Worm (Caenorhabditis elegans): Measurements from ENCODE around the gene lntl-1.

The lntl-1 gene

ce11 chrIV:5790993-5791392, 15.9 kb downstream of the lntl-1 start, which contains the start of gene C31H1.2:
Gene C31H1.2, plus strand, starts transcription at chrIV:5791293.
- TF ChIP-seq bed-3 (GFP tag; optimal IDR thresholded peaks at IDR 0.05) (no peak), nhr-237 (tag; optimal IDR thresholded peaks at IDR 0.05) (no peak), mls-2 (tag; optimal IDR thresholded peaks at IDR 0.05) (no peak), pha-4 (tag; optimal IDR thresholded peaks at IDR 0.05) (no peak), drap-1 (GFP tag; optimal IDR thresholded peaks at IDR 0.05) (no peak), nhr-2 (tag; optimal IDR thresholded peaks at IDR 0.05) (no peak), flh-1 (GFP tag; optimal IDR thresholded peaks at IDR 0.05) (no peak), ceh-39 (tag; optimal IDR thresholded peaks at IDR 0.05) (no peak), unc-62 (GFP tag; optimal IDR thresholded peaks at IDR 0.05) (no peak), ztf-11 (tag; optimal IDR thresholded peaks at IDR 0.05) (no peak), lin-13 (tag; optimal IDR thresholded peaks at IDR 0.05) (no peak), nhr-28 (tag; optimal IDR thresholded peaks at IDR 0.05) (no peak), nhr-76 (tag; optimal IDR thresholded peaks at IDR 0.05) (no peak), elt-1 (tag; optimal IDR thresholded peaks at IDR 0.05; ENCODE audit: borderline replicate concordance, insufficient read depth) (no peak), ceh-43 (GFP tag; optimal IDR thresholded peaks at IDR 0.05) (no peak), cnd-1 (tag; optimal IDR thresholded peaks at IDR 0.05) (no peak), tbx-8 (GFP tag; optimal IDR thresholded peaks at IDR 0.05) (no peak), lin-32 (GFP tag; optimal IDR thresholded peaks at IDR 0.05) (no peak)

- TF ChIP-seq flh-1 (GFP tag; optimal IDR thresholded peaks at IDR 0.05) (no peak), lin-32 (GFP tag; optimal IDR thresholded peaks at IDR 0.05) (no peak), tbx-8 (GFP tag; optimal IDR thresholded peaks at IDR 0.05) (no peak), ceh-43 (GFP tag; optimal IDR thresholded peaks at IDR 0.05) (no peak), elt-3 (tag; optimal IDR thresholded peaks at IDR 0.05) (no peak), unc-62 (GFP tag; optimal IDR thresholded peaks at IDR 0.05) (no peak), nhr-2 (tag; optimal IDR thresholded peaks at IDR 0.05) (no peak), snpc-4 (tag; optimal IDR thresholded peaks at IDR 0.05) (no peak), unc-39 (tag; optimal IDR thresholded peaks at IDR 0.05) (no peak), nhr-237 (tag; optimal IDR thresholded peaks at IDR 0.05) (no peak), nhr-76 (tag; optimal IDR thresholded peaks at IDR 0.05) (no peak), ceh-83 (GFP tag; optimal IDR thresholded peaks at IDR 0.05) (no peak)
Measured at ce11 chrIV:5783675-5784074, 23.2 kb downstream of the lntl-1 start.

ce11 chrIV:5780234-5780788, 26.6 kb downstream of the lntl-1 start:
- TF ChIP-seq elt-1 (tag; optimal IDR thresholded peaks at IDR 0.05; ENCODE audit: borderline replicate concordance, insufficient read depth) (peak; percentile 38), mls-2 (tag; optimal IDR thresholded peaks at IDR 0.05) (no peak)

ce11 chrIV:5779537-5779936, 27.4 kb downstream of the lntl-1 start:
- TF ChIP-seq nhr-237 (tag; optimal IDR thresholded peaks at IDR 0.05) (no peak), ham-2 (GFP tag; optimal IDR thresholded peaks at IDR 0.05) (no peak), nhr-2 (tag; optimal IDR thresholded peaks at IDR 0.05) (no peak), mls-2 (tag; optimal IDR thresholded peaks at IDR 0.05) (no peak), zip-8 (tag; optimal IDR thresholded peaks at IDR 0.05) (no peak), ces-1 (GFP tag; optimal IDR thresholded peaks at IDR 0.05) (no peak), elt-1 (tag; optimal IDR thresholded peaks at IDR 0.05; ENCODE audit: borderline replicate concordance, insufficient read depth) (no peak), bed-3 (GFP tag; optimal IDR thresholded peaks at IDR 0.05) (no peak), blmp-1 (tag; optimal IDR thresholded peaks at IDR 0.05) (no peak), unc-120 (tag; optimal IDR thresholded peaks at IDR 0.05; ENCODE audit: poor library complexity, severe bottlenecking) (no peak), snpc-4 (tag; optimal IDR thresholded peaks at IDR 0.05) (no peak), nhr-28 (tag; optimal IDR thresholded peaks at IDR 0.05) (no peak)

- TF ChIP-seq ham-2 (GFP tag; optimal IDR thresholded peaks at IDR 0.05), result no peak
- TF ChIP-seq blmp-1 (tag; optimal IDR thresholded peaks at IDR 0.05), result no peak
- no peak for TF ChIP-seq zip-8 (tag; optimal IDR thresholded peaks at IDR 0.05)
- no peak for TF ChIP-seq sptf-1 (tag; optimal IDR thresholded peaks at IDR 0.05)
- TF ChIP-seq lsy-2 (tag; optimal IDR thresholded peaks at IDR 0.05), result no peak
- no peak for TF ChIP-seq tbx-8 (GFP tag; optimal IDR thresholded peaks at IDR 0.05)
- TF ChIP-seq unc-120 (tag; optimal IDR thresholded peaks at IDR 0.05; ENCODE audit: poor library complexity, severe bottlenecking), result no peak
- no peak for TF ChIP-seq ceh-83 (GFP tag; optimal IDR thresholded peaks at IDR 0.05)
Measured at ce11 chrIV:5778342-5778741, 28.6 kb downstream of the lntl-1 start.

ce11 chrIV:5766804-5767203, 40.1 kb downstream of the lntl-1 start:
- TF ChIP-seq elt-1 (tag; optimal IDR thresholded peaks at IDR 0.05; ENCODE audit: borderline replicate concordance, insufficient read depth) (peak; percentile 49), ceh-83 (GFP tag; optimal IDR thresholded peaks at IDR 0.05) (no peak)
